Worm (Caenorhabditis elegans): ENCODE data around the gene fos-1.
A peak's percentile ranks its signal among the peaks of the same experiment; 100 is the strongest.

The fos-1 gene

DNA sequence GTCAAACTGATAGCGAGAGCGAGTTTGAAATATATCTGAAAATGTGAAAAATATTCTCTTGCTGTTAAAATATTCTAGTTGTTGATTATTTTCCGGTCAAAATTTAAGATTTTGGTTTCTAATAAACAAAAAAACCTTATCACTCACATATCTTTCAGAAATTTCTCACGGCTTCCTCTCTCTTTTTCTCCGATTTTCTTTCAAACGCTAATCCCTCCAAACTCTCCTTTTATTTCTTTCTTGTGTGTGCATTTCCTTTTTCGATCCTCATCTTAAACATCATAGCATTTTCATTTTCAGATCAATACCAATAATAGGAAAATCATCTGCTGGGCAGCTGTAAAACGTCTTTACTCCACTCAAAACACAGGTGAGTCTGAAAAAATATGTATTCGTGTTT, at the start of gene fos-1:
fos-1 (plus strand) TSS at position 301 of the 400 bp plus-strand sequence.
- TF ChIP-seq nhr-12 (tag; optimal IDR thresholded peaks at IDR 0.05) (no peak), Y55F3AM.14 (GFP tag; optimal IDR thresholded peaks at IDR 0.05) (no peak), nhr-25 (tag; optimal IDR thresholded peaks at IDR 0.05) (no peak), sma-3 (GFP tag; optimal IDR thresholded peaks at IDR 0.05) (no peak), zag-1 (tag; optimal IDR thresholded peaks at IDR 0.05) (no peak), lin-13 (GFP tag; optimal IDR thresholded peaks at IDR 0.05) (no peak), blmp-1 (tag; optimal IDR thresholded peaks at IDR 0.05; ENCODE audit: insufficient read depth) (no peak), ztf-4 (tag; optimal IDR thresholded peaks at IDR 0.05) (no peak), ztf-1 (GFP tag; conservative IDR thresholded peaks at IDR 0.05) (no peak), peb-1 (tag; optimal IDR thresholded peaks at IDR 0.05) (no peak)

ce11 chrV:5954747-5955146, 48.7 kb upstream of the fos-1 start, which contains the start of gene M03F8.6:
M03F8.6 (minus strand) TSS chrV:5954847.
- TF ChIP-seq C34F6.9 (tag; optimal IDR thresholded peaks at IDR 0.05) (no peak), nhr-23 (tag; optimal IDR thresholded peaks at IDR 0.05) (no peak), unc-55 (GFP tag; optimal IDR thresholded peaks at IDR 0.05) (no peak), ama-1 (optimal IDR thresholded peaks at IDR 0.05) (no peak), nhr-6 (tag; optimal IDR thresholded peaks at IDR 0.05) (no peak), ztf-11 (tag; optimal IDR thresholded peaks at IDR 0.05) (no peak), Y55F3AM.14 (GFP tag; optimal IDR thresholded peaks at IDR 0.05) (no peak), zag-1 (tag; optimal IDR thresholded peaks at IDR 0.05) (no peak), sma-9 (GFP tag; optimal IDR thresholded peaks at IDR 0.05) (no peak), sma-9 (tag; optimal IDR thresholded peaks at IDR 0.05) (no peak), ZK546.5 (tag; optimal IDR thresholded peaks at IDR 0.05) (no peak), fos-1 (tag; optimal IDR thresholded peaks at IDR 0.05) (no peak), lin-39 (tag; optimal IDR thresholded peaks at IDR 0.05) (no peak)

- TF ChIP-seq C34F6.9 (tag; optimal IDR thresholded peaks at IDR 0.05) (no peak), nhr-21 (tag; optimal IDR thresholded peaks at IDR 0.05) (no peak), sma-3 (GFP tag; optimal IDR thresholded peaks at IDR 0.05) (no peak), crh-2 (tag; optimal IDR thresholded peaks at IDR 0.05) (no peak), ceh-16 (tag; optimal IDR thresholded peaks at IDR 0.05) (no peak), mdl-1 (tag; optimal IDR thresholded peaks at IDR 0.05) (no peak), snpc-4 (tag; optimal IDR thresholded peaks at IDR 0.05) (no peak), alr-1 (tag; optimal IDR thresholded peaks at IDR 0.05) (no peak), elt-3 (tag; optimal IDR thresholded peaks at IDR 0.05) (no peak), unc-62 (GFP tag; optimal IDR thresholded peaks at IDR 0.05) (no peak), lin-11 (tag; optimal IDR thresholded peaks at IDR 0.05) (no peak), unc-39 (tag; optimal IDR thresholded peaks at IDR 0.05) (no peak), nhr-25 (tag; optimal IDR thresholded peaks at IDR 0.05) (no peak)
Observed at ce11 chrV:5955627-5956026, 47.8 kb upstream of the fos-1 start.

DNA sequence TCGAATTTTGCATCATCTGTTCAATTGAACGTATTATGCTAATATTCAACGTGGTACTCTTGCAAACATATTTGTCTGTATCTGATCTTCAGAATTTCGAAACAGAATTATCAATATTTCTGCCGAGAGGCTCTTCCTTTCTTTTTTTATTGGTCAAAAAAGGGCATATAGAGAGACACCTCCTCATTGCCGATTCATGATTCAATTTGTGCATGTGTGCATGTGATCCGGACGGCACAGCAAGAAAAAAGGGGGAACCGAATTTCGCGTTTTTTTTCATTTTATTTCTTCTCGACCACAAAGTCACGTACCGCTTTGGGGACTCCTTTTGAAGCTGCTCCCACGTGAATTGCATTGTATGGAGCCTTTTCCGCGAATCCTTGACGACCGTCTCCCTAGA, 41.9 kb upstream of the fos-1 start, which contains the start of gene mcp-1:
mcp-1 (plus strand) TSS at position 292 of the 400 bp plus-strand sequence.
- TF ChIP-seq nhr-129 (tag; optimal IDR thresholded peaks at IDR 0.05) (peak; percentile 24), ztf-1 (GFP tag; conservative IDR thresholded peaks at IDR 0.05) (no peak), R02D3.7 (tag; optimal IDR thresholded peaks at IDR 0.05) (no peak), nhr-21 (tag; optimal IDR thresholded peaks at IDR 0.05) (no peak), gmeb-1 (tag; optimal IDR thresholded peaks at IDR 0.05) (no peak), fos-1 (tag; optimal IDR thresholded peaks at IDR 0.05) (no peak), C34F6.9 (tag; optimal IDR thresholded peaks at IDR 0.05) (peak; percentile 32), zag-1 (tag; optimal IDR thresholded peaks at IDR 0.05) (peak; percentile 14), ceh-82 (tag; optimal IDR thresholded peaks at IDR 0.05) (no peak), ztf-11 (tag; optimal IDR thresholded peaks at IDR 0.05) (no peak), elt-3 (tag; optimal IDR thresholded peaks at IDR 0.05) (no peak), nhr-23 (tag; optimal IDR thresholded peaks at IDR 0.05) (no peak), lsy-2 (tag; optimal IDR thresholded peaks at IDR 0.05) (no peak), unc-62 (GFP tag; optimal IDR thresholded peaks at IDR 0.05) (no peak), sma-9 (GFP tag; optimal IDR thresholded peaks at IDR 0.05) (peak; percentile 27), sma-9 (tag; optimal IDR thresholded peaks at IDR 0.05) (no peak), F13H6.1 (tag; optimal IDR thresholded peaks at IDR 0.05) (peak; percentile 5)

Measured in whole organism, L2 larva.